ENCODE assay signal across 1 fruit fly cellular context in genomic region chr3L:682420-682882, dm6.
A peak's percentile ranks its signal among the peaks of the same experiment; 100 is the strongest.
TF ChIP-seq lines count a peak whose summit lies in the region.

TSS of gene CG3386 (minus strand) at chr3L:682470.

TF ChIP-seq in whole organism, embryonic, 481 proteins besides CTCF, POLR2A, EP300 and RAD21 (continued from another document):
- TF ChIP-seq CG4854 (GFP tag; optimal IDR thresholded peaks at IDR 0.05; lab: Kevin White, UChicago) (no peak), Dad (GFP tag; optimal IDR thresholded peaks at IDR 0.05; lab: Kevin White, UChicago) (no peak), Dll (GFP tag; IDR thresholded peaks at IDR 0.05; lab: Robert Waterston, UW; ENCODE audit: partially characterized antibody) (no peak), Xrp1 (GFP tag; IDR thresholded peaks at IDR 0.05; lab: Robert Waterston, UW) (0 out of 2 replicates have a peak, but pooled peaks have one; percentile 11), tll (GFP tag; optimal IDR thresholded peaks at IDR 0.05; lab: Kevin White, UChicago) (no peak), CG14050 (GFP tag; IDR thresholded peaks at IDR 0.05; lab: Robert Waterston, UW) (no peak), Mrtf (GFP tag; IDR thresholded peaks at IDR 0.05; lab: Robert Waterston, UW) (no peak), CG2875 (GFP tag; optimal IDR thresholded peaks at IDR 0.05; lab: Kevin White, UChicago) (no peak), CG8765 (GFP tag; IDR thresholded peaks at IDR 0.05; lab: Robert Waterston, UW) (no peak), Adf1 (GFP tag; IDR thresholded peaks at IDR 0.05; lab: Robert Waterston, UW) (no peak), CG18619 (GFP tag; optimal IDR thresholded peaks at IDR 0.05; lab: Kevin White, UChicago) (no peak), ash1 (GFP tag; optimal IDR thresholded peaks at IDR 0.05; lab: Kevin White, UChicago) (no peak), slou (GFP tag; optimal IDR thresholded peaks at IDR 0.05; lab: Kevin White, UChicago) (no peak), Hr51 (GFP tag; optimal IDR thresholded peaks at IDR 0.05; lab: Kevin White, UChicago) (no peak), nerfin-2 (GFP tag; IDR thresholded peaks at IDR 0.05; lab: Robert Waterston, UW; ENCODE audit: partially characterized antibody) (no peak), Hand (GFP tag; optimal IDR thresholded peaks at IDR 0.05; lab: Kevin White, UChicago) (no peak), gfzf (GFP tag; optimal IDR thresholded peaks at IDR 0.05; lab: Kevin White, UChicago) (peak; percentile 51), salm (tag; optimal IDR thresholded peaks at IDR 0.05; lab: Kevin White, UChicago) (no peak), dimm (GFP tag; IDR thresholded peaks at IDR 0.05; lab: Robert Waterston, UW) (no peak), nom (GFP tag; optimal IDR thresholded peaks at IDR 0.05; lab: Kevin White, UChicago) (peak; percentile 9), sens (GFP tag; lab: Kevin White, UChicago) (peak; percentile 46), CG17359 (tag; optimal IDR thresholded peaks at IDR 0.05; lab: Kevin White, UChicago) (no peak), sr (GFP tag; IDR thresholded peaks at IDR 0.05; lab: Robert Waterston, UW) (no peak), CG13424 (tag; optimal IDR thresholded peaks at IDR 0.05; lab: Kevin White, UChicago) (no peak), tin (GFP tag; optimal IDR thresholded peaks at IDR 0.05; lab: Kevin White, UChicago) (no peak), mam (GFP tag; optimal IDR thresholded peaks at IDR 0.05; lab: Kevin White, UChicago) (peak; percentile 15), Gsc (GFP tag; IDR thresholded peaks at IDR 0.05; lab: Robert Waterston, UW) (no peak), CG2199 (GFP tag; IDR thresholded peaks at IDR 0.05; lab: Robert Waterston, UW) (no peak), vnd (GFP tag; IDR thresholded peaks at IDR 0.05; lab: Robert Waterston, UW; ENCODE audit: partially characterized antibody) (no peak), esg (GFP tag; conservative IDR thresholded peaks at IDR 0.05; lab: Robert Waterston, UW) (no peak), CG4424 (GFP tag; optimal IDR thresholded peaks at IDR 0.05; lab: Kevin White, UChicago) (no peak), CG6854 (GFP tag; optimal IDR thresholded peaks at IDR 0.05; lab: Kevin White, UChicago) (no peak), trem (tag; optimal IDR thresholded peaks at IDR 0.05; lab: Kevin White, UChicago) (no peak), Dp (GFP tag; optimal IDR thresholded peaks at IDR 0.05; lab: Kevin White, UChicago) (no peak), bbx (GFP tag; IDR thresholded peaks at IDR 0.05; lab: Robert Waterston, UW; ENCODE audit: partially characterized antibody) (no peak), CG31441 (GFP tag; IDR thresholded peaks at IDR 0.05; lab: Robert Waterston, UW) (no peak), bcd (GFP tag; optimal IDR thresholded peaks at IDR 0.05; lab: Kevin White, UChicago) (no peak), CG7357 (GFP tag; IDR thresholded peaks at IDR 0.05; lab: Robert Waterston, UW) (no peak), en (GFP tag; optimal IDR thresholded peaks at IDR 0.05; lab: Kevin White, UChicago) (no peak), ewg (GFP tag; optimal IDR thresholded peaks at IDR 0.05; lab: Kevin White, UChicago) (peak; percentile 75), unc-4 (GFP tag; IDR thresholded peaks at IDR 0.05; lab: Robert Waterston, UW; ENCODE audit: partially characterized antibody) (no peak), aop (GFP tag; IDR thresholded peaks at IDR 0.05; lab: Robert Waterston, UW) (peak; percentile 14; the same call in 1 of the 2 replicates), CG7928 (GFP tag; optimal IDR thresholded peaks at IDR 0.05; lab: Kevin White, UChicago) (no peak), Pdp1 (GFP tag; optimal IDR thresholded peaks at IDR 0.05; lab: Kevin White, UChicago) (peak in 1 of 2 experiments; percentile 58), grau (tag; optimal IDR thresholded peaks at IDR 0.05; lab: Kevin White, UChicago) (no peak), Ets65A (GFP tag; lab: Kevin White, UChicago) (peak; percentile 62), ken (GFP tag; IDR thresholded peaks at IDR 0.05; lab: Robert Waterston, UW) (no peak), Drgx (GFP tag; IDR thresholded peaks at IDR 0.05; lab: Robert Waterston, UW) (0 out of 2 replicates have a peak, but pooled peaks have one; percentile 19), sqz (GFP tag; optimal IDR thresholded peaks at IDR 0.05; lab: Kevin White, UChicago) (peak; percentile 38), fd96Cb (tag; optimal IDR thresholded peaks at IDR 0.05; lab: Kevin White, UChicago) (no peak), CG6813 (GFP tag; optimal IDR thresholded peaks at IDR 0.05; lab: Kevin White, UChicago) (no peak), CG11504 (tag; optimal IDR thresholded peaks at IDR 0.05; lab: Kevin White, UChicago) (no peak), CG34422 (GFP tag; IDR thresholded peaks at IDR 0.05; lab: Robert Waterston, UW) (no peak), cg (GFP tag; optimal IDR thresholded peaks at IDR 0.05; lab: Kevin White, UChicago) (peak; percentile 67), D19B (GFP tag; optimal IDR thresholded peaks at IDR 0.05; lab: Kevin White, UChicago) (no peak), Kr (GFP tag; optimal IDR thresholded peaks at IDR 0.05; lab: Kevin White, UChicago) (no peak), CG10366 (GFP tag; IDR thresholded peaks at IDR 0.05; lab: Robert Waterston, UW) (no peak), Fer2 (tag; optimal IDR thresholded peaks at IDR 0.05; lab: Kevin White, UChicago) (no peak), YL-1 (GFP tag; optimal IDR thresholded peaks at IDR 0.05; lab: Kevin White, UChicago) (no peak), NK7.1 (GFP tag; optimal IDR thresholded peaks at IDR 0.05; lab: Kevin White, UChicago) (no peak), Hr78 (GFP tag; optimal IDR thresholded peaks at IDR 0.05; lab: Kevin White, UChicago) (peak in 1 of 2 experiments; percentile 99), vfl (GFP tag; optimal IDR thresholded peaks at IDR 0.05; lab: Kevin White, UChicago) (no peak), Med (GFP tag; lab: Kevin White, UChicago) (peak; percentile 46), CG2120 (GFP tag; optimal IDR thresholded peaks at IDR 0.05; lab: Kevin White, UChicago) (no peak), Optix (GFP tag; IDR thresholded peaks at IDR 0.05; lab: Robert Waterston, UW) (no peak), CG30431 (GFP tag; optimal IDR thresholded peaks at IDR 0.05; lab: Kevin White, UChicago) (no peak), CG11398 (GFP tag; optimal IDR thresholded peaks at IDR 0.05; lab: Kevin White, UChicago) (no peak), CG3163 (GFP tag; optimal IDR thresholded peaks at IDR 0.05; lab: Kevin White, UChicago) (peak; percentile 95), cas (GFP tag; IDR thresholded peaks at IDR 0.05; lab: Robert Waterston, UW) (no peak), Ravus (GFP tag; IDR thresholded peaks at IDR 0.05; lab: Robert Waterston, UW) (no peak), TFAM (GFP tag; optimal IDR thresholded peaks at IDR 0.05; lab: Kevin White, UChicago) (no peak), CG8924 (tag; optimal IDR thresholded peaks at IDR 0.05; lab: Kevin White, UChicago) (no peak), wdn (GFP tag; IDR thresholded peaks at IDR 0.05; lab: Robert Waterston, UW) (no peak), Mes4 (GFP tag; optimal IDR thresholded peaks at IDR 0.05; lab: Kevin White, UChicago) (no peak), lab (GFP tag; optimal IDR thresholded peaks at IDR 0.05; lab: Kevin White, UChicago) (no peak), CG6254 (GFP tag; optimal IDR thresholded peaks at IDR 0.05; lab: Kevin White, UChicago) (no peak), CG17385 (GFP tag; optimal IDR thresholded peaks at IDR 0.05; lab: Kevin White, UChicago) (peak; percentile 36), jumu (GFP tag; optimal IDR thresholded peaks at IDR 0.05; lab: Kevin White, UChicago) (no peak), CG7786 (GFP tag; optimal IDR thresholded peaks at IDR 0.05; lab: Kevin White, UChicago) (no peak), CG7745 (tag; optimal IDR thresholded peaks at IDR 0.05; lab: Kevin White, UChicago) (no peak), BtbVII (GFP tag; optimal IDR thresholded peaks at IDR 0.05; lab: Kevin White, UChicago) (no peak), CG6791 (GFP tag; IDR thresholded peaks at IDR 0.05; lab: Robert Waterston, UW; ENCODE audit: partially characterized antibody) (no peak), NfI (GFP tag; optimal IDR thresholded peaks at IDR 0.05; lab: Kevin White, UChicago) (no peak), her (GFP tag; optimal IDR thresholded peaks at IDR 0.05; lab: Kevin White, UChicago) (no peak), CG30020 (tag; optimal IDR thresholded peaks at IDR 0.05; lab: Kevin White, UChicago) (no peak), GATAe (GFP tag; conservative IDR thresholded peaks at IDR 0.05; lab: Robert Waterston, UW) (no peak), H2.0 (GFP tag; IDR thresholded peaks at IDR 0.05; lab: Robert Waterston, UW) (no peak), CG32532 (GFP tag; IDR thresholded peaks at IDR 0.05; lab: Robert Waterston, UW) (no peak), Bgb (GFP tag; IDR thresholded peaks at IDR 0.05; lab: Robert Waterston, UW; ENCODE audit: partially characterized antibody) (no peak), CG12155 (GFP tag; optimal IDR thresholded peaks at IDR 0.05; lab: Kevin White, UChicago) (no peak), CG30403 (GFP tag; optimal IDR thresholded peaks at IDR 0.05; lab: Kevin White, UChicago) (no peak), Rx (GFP tag; IDR thresholded peaks at IDR 0.05; lab: Robert Waterston, UW) (no peak), Sox100B (GFP tag; optimal IDR thresholded peaks at IDR 0.05; lab: Kevin White, UChicago) (no peak), CG8359 (GFP tag; optimal IDR thresholded peaks at IDR 0.05; lab: Kevin White, UChicago; ENCODE audit: borderline replicate concordance) (no peak), ssp (GFP tag; IDR thresholded peaks at IDR 0.05; lab: Robert Waterston, UW) (no peak)
